Fruit fly (Drosophila melanogaster): ENCODE results near the gene tplus3b.

- TF ChIP-seq Myc (optimal IDR thresholded peaks at IDR 0.05), result no peak
- no peak for TF ChIP-seq h (optimal IDR thresholded peaks at IDR 0.05)
- no peak for TF ChIP-seq Sin3A (optimal IDR thresholded peaks at IDR 0.05)
- TF ChIP-seq psq (optimal IDR thresholded peaks at IDR 0.05), result no peak
These were observed 16.7 kb upstream of the tplus3b start, which contains the start of gene CG3651 for dm6 chr2L:22120871-22121388.
